Worm (Caenorhabditis elegans) whole organism, early embryonic: ENCODE results near the gene math-16.

ENCODE experiments used
- F13C5.2 ChIP-seq: sonication (generic microtip); optimal IDR thresholded peaks from 2 replicates; lab custom pipeline; 2017; ENCODE audit warnings: mild to moderate bottlenecking, missing genetic modification characterization, inconsistent platforms, missing compliant biosample characterization
- ama-1 ChIP-seq: fragments of 150-350 bp; optimal IDR thresholded peaks from 2 replicates; lab custom pipeline; 2014
- ceh-36 ChIP-seq: sonication (generic microtip); optimal IDR thresholded peaks from 2 replicates; lab custom pipeline; 2016; ENCODE audit warnings: missing genetic modification characterization, inconsistent platforms, missing compliant biosample characterization
- ets-7 ChIP-seq: sonication (generic microtip); optimal IDR thresholded peaks from 2 replicates; lab custom pipeline; 2016; ENCODE audit warnings: missing genotype, missing genetic modification characterization, missing compliant biosample characterization
- flt-1 ChIP-seq: fragments of 200-800 bp; sonication (Bioruptor generic); IDR thresholded peaks from 2 replicates; pipeline ENCODE4 v1.3.6; 2022; ENCODE audit warnings: missing genetic modification characterization, missing compliant biosample characterization
- hmg-4 ChIP-seq: fragments of 200-800 bp; sonication (Bioruptor generic); optimal IDR thresholded peaks from 2 replicates; lab custom pipeline; 2018; ENCODE audit warnings: mild to moderate bottlenecking, missing genetic modification characterization, missing compliant biosample characterization
- hnd-1 ChIP-seq: sonication (generic microtip); optimal IDR thresholded peaks from 2 replicates; lab custom pipeline; 2016; ENCODE audit warnings: missing genetic modification characterization, missing compliant biosample characterization
- scrt-1 ChIP-seq: fragments of 200-800 bp; sonication (Bioruptor generic); IDR thresholded peaks from 2 replicates; pipeline ENCODE4 v1.3.6; 2022; ENCODE audit warnings: missing genetic modification characterization, missing compliant biosample characterization
- sea-1 ChIP-seq: fragments of 200-800 bp; sonication (Bioruptor generic); conservative IDR thresholded peaks from 2 replicates; pipeline ENCODE4 v1.3.6; 2022; ENCODE audit warnings: missing genetic modification characterization, missing compliant biosample characterization
- tbx-11 ChIP-seq: fragments of 200-800 bp; sonication (Bioruptor generic); IDR thresholded peaks from 2 replicates; pipeline ENCODE4 v1.3.6; 2022; ENCODE audit warnings: missing genetic modification characterization, missing compliant biosample characterization

- no peak for TF ChIP-seq scrt-1 (GFP tag; lab: Robert Waterston, UW)
- no peak for TF ChIP-seq hmg-4 (GFP tag; lab: Kevin White, UChicago)
- no peak for TF ChIP-seq ama-1 (lab: Kevin White, UChicago)
- no peak for TF ChIP-seq tbx-11 (GFP tag; lab: Robert Waterston, UW)
- TF ChIP-seq flt-1 (GFP tag; lab: Robert Waterston, UW): no peak
- no peak for TF ChIP-seq ets-7 (tag; lab: Kevin White, UChicago)
- TF ChIP-seq ceh-36: no peak
- TF ChIP-seq sea-1 (GFP tag; lab: Robert Waterston, UW): no peak
- no peak for TF ChIP-seq F13C5.2 (tag; lab: Kevin White, UChicago)
- TF ChIP-seq hnd-1: no peak
These were observed 34.2 kb upstream of the math-16 start, which contains the start of gene math-31 for ce11 chrII:1912741-1913140.
